Worm (Caenorhabditis elegans) whole organism, L4/young adult: ENCODE results near the gene C52G5.2.

Experiments
- W03F9.2 ChIP-seq: fragments of 150-350 bp; optimal IDR thresholded peaks from 2 replicates; lab custom pipeline; 2014; ENCODE audit warnings: missing biosample characterization, missing genetic modification characterization
- dao-5 ChIP-seq: sonication (generic microtip); optimal IDR thresholded peaks from 2 replicates; lab custom pipeline; 2016; ENCODE audit warnings: missing genotype, missing genetic modification characterization, moderate library complexity, missing compliant biosample characterization
- him-1 ChIP-seq: sonication (generic microtip); optimal IDR thresholded peaks from 2 replicates; lab custom pipeline; 2016; ENCODE audit warnings: missing genotype, missing genetic modification reagents, missing genetic modification characterization, missing compliant biosample characterization

DNA sequence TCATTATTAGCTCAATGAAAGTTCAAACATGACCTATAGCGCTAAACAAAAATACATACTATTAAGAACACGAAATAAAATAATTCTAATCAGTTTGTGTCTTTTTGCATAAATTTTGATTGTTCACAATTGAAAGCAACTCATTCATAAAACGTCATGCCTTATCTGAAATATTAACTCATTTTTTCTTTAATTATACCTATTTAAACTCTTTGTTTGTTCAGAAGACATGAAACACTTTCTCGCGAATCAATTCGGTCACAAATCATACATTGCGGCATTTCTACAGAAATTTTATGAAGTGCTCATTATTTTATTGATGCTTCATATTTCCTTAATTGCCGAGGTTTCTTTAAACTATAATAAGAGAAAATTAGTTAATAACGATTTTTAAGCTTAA is 36.2 kb upstream of the C52G5.2 start:
- TF ChIP-seq dao-5 (tag; lab: Kevin White, UChicago) = no peak
- no peak for TF ChIP-seq him-1
- no peak for TF ChIP-seq W03F9.2 (tag; lab: Kevin White, UChicago)
